Worm (Caenorhabditis elegans): ENCODE measurements around the gene F23H11.5.
A peak's percentile ranks its signal among the peaks of the same experiment; 100 is the strongest.

The F23H11.5 gene

ce11 chrIII:926216-926615 lies 15.8 kb upstream of the F23H11.5 start, which contains the start of gene pef-1:
Gene pef-1, minus strand, starts transcription at chrIII:926316.
- TF ChIP-seq egl-27 (tag; optimal IDR thresholded peaks at IDR 0.05), result no peak
- no peak for TF ChIP-seq ceh-16 (tag; optimal IDR thresholded peaks at IDR 0.05)
- TF ChIP-seq jun-1 (tag; optimal IDR thresholded peaks at IDR 0.05), result no peak
- TF ChIP-seq fkh-2 (tag; optimal IDR thresholded peaks at IDR 0.05), result no peak
- no peak for TF ChIP-seq mdl-1 (tag; optimal IDR thresholded peaks at IDR 0.05)
- TF ChIP-seq elt-3 (tag; optimal IDR thresholded peaks at IDR 0.05), result no peak
- TF ChIP-seq lin-15B (tag; optimal IDR thresholded peaks at IDR 0.05), result no peak
- no peak for TF ChIP-seq eor-1 (tag; optimal IDR thresholded peaks at IDR 0.05)
- no peak for TF ChIP-seq zag-1 (tag; optimal IDR thresholded peaks at IDR 0.05)
- TF ChIP-seq skn-1 (tag; optimal IDR thresholded peaks at IDR 0.05), result no peak
- no peak for TF ChIP-seq unc-39 (tag; optimal IDR thresholded peaks at IDR 0.05)
- TF ChIP-seq ztf-4 (tag; optimal IDR thresholded peaks at IDR 0.05), result no peak
- no peak for TF ChIP-seq ceh-82 (tag; optimal IDR thresholded peaks at IDR 0.05)
- no peak for TF ChIP-seq elt-1 (tag; optimal IDR thresholded peaks at IDR 0.05)
- no peak for TF ChIP-seq ama-1 (optimal IDR thresholded peaks at IDR 0.05)
- TF ChIP-seq nhr-25 (tag; optimal IDR thresholded peaks at IDR 0.05), result no peak

- TF ChIP-seq ZK546.5 (tag; optimal IDR thresholded peaks at IDR 0.05), result no peak
- no peak for TF ChIP-seq ztf-4 (tag; optimal IDR thresholded peaks at IDR 0.05)
- no peak for TF ChIP-seq sea-2 (GFP tag; optimal IDR thresholded peaks at IDR 0.05)
- no peak for TF ChIP-seq ama-1 (optimal IDR thresholded peaks at IDR 0.05)
- TF ChIP-seq egl-5 (tag; optimal IDR thresholded peaks at IDR 0.05), result no peak
- TF ChIP-seq nhr-28 (tag; optimal IDR thresholded peaks at IDR 0.05), result no peak
- TF ChIP-seq fos-1 (tag; optimal IDR thresholded peaks at IDR 0.05), result no peak
- TF ChIP-seq zag-1 (tag; optimal IDR thresholded peaks at IDR 0.05), result no peak
- TF ChIP-seq elt-3 (tag; optimal IDR thresholded peaks at IDR 0.05), result no peak
- no peak for TF ChIP-seq ceh-82 (tag; optimal IDR thresholded peaks at IDR 0.05)
- TF ChIP-seq R02D3.7 (tag; optimal IDR thresholded peaks at IDR 0.05), result no peak
- TF ChIP-seq ceh-28 (tag; optimal IDR thresholded peaks at IDR 0.05), result no peak
- no peak for TF ChIP-seq snpc-4 (tag; optimal IDR thresholded peaks at IDR 0.05)
- TF ChIP-seq eor-1 (tag; optimal IDR thresholded peaks at IDR 0.05), result no peak
These were observed 8.9 kb upstream of the F23H11.5 start, which contains the start of gene F23H11.7 for ce11 chrIII:919322-919721. Gene F23H11.7, minus strand, starts transcription at chrIII:919422.

- no peak for TF ChIP-seq daf-12 (tag; optimal IDR thresholded peaks at IDR 0.05)
- TF ChIP-seq fos-1 (tag; optimal IDR thresholded peaks at IDR 0.05), result no peak
- TF ChIP-seq nhr-12 (tag; optimal IDR thresholded peaks at IDR 0.05), result no peak
- TF ChIP-seq ZK546.5 (tag; optimal IDR thresholded peaks at IDR 0.05), result no peak
- no peak for TF ChIP-seq mml-1 (tag; optimal IDR thresholded peaks at IDR 0.05)
These were observed 6.5 kb upstream of the F23H11.5 start, which contains the start of gene idpp-13 for ce11 chrIII:916897-917296. Gene idpp-13, minus strand, starts transcription at chrIII:916997.

- TF ChIP-seq ceh-9 (tag; optimal IDR thresholded peaks at IDR 0.05) (no peak), unc-62 (GFP tag; optimal IDR thresholded peaks at IDR 0.05) (no peak), pqm-1 (tag; optimal IDR thresholded peaks at IDR 0.05) (no peak), lin-15B (tag; optimal IDR thresholded peaks at IDR 0.05) (no peak), ama-1 (optimal IDR thresholded peaks at IDR 0.05) (peak; percentile 51)
These were observed 850 bp downstream of the F23H11.5 start, which contains the start of gene crls-1 for ce11 chrIII:909540-909939. Gene crls-1, minus strand, starts transcription at chrIII:909902.

- TF ChIP-seq elt-2 (tag; optimal IDR thresholded peaks at IDR 0.05), result no peak
- peak; percentile 38 for TF ChIP-seq hmg-11 (tag; optimal IDR thresholded peaks at IDR 0.05)
- TF ChIP-seq jun-1 (tag; optimal IDR thresholded peaks at IDR 0.05), result peak; percentile 56
- no peak for TF ChIP-seq daf-12 (tag; optimal IDR thresholded peaks at IDR 0.05)
- TF ChIP-seq nhr-25 (tag; optimal IDR thresholded peaks at IDR 0.05), result peak; percentile 31
- TF ChIP-seq pha-4 (tag; optimal IDR thresholded peaks at IDR 0.05), result peak; percentile 79
- TF ChIP-seq nhr-23 (tag; optimal IDR thresholded peaks at IDR 0.05), result peak; percentile 21
These were observed 2.4 kb downstream of the F23H11.5 start for ce11 chrIII:907990-908389.

ce11 chrIII:907311-907710 lies 3.1 kb downstream of the F23H11.5 start, which contains the start of gene F23H11.4:
Gene F23H11.4, minus strand, starts transcription at chrIII:907539.
- no peak for TF ChIP-seq nhr-237 (tag; optimal IDR thresholded peaks at IDR 0.05)
- TF ChIP-seq pha-4 (tag; optimal IDR thresholded peaks at IDR 0.05), result peak; percentile 54

Data from whole organism, L3 larva.